Worm (Caenorhabditis elegans) whole organism, L4/young adult: ENCODE measurements around the gene srw-32.

Source experiments
- W03F9.2 ChIP-seq: fragments of 150-350 bp; optimal IDR thresholded peaks from 2 replicates; lab custom pipeline; 2014; ENCODE audit warnings: missing biosample characterization, missing genetic modification characterization
- dao-5 ChIP-seq: sonication (generic microtip); optimal IDR thresholded peaks from 2 replicates; lab custom pipeline; 2016; ENCODE audit warnings: missing genotype, missing genetic modification characterization, moderate library complexity, missing compliant biosample characterization

- TF ChIP-seq dao-5 (tag; lab: Kevin White, UChicago) (no peak), W03F9.2 (no peak)
These were observed 22.8 kb downstream of the srw-32 start, which contains the start of gene C18D4.4 for ce11 chrV:17531410-17531809.
